Worm (Caenorhabditis elegans) whole organism, L3 larva: ENCODE measurements around the gene fut-1.

Source experiments
- fkh-10 ChIP-seq: sonication (generic microtip); optimal IDR thresholded peaks from 2 replicates; lab custom pipeline; 2017; ENCODE audit warnings: missing biosample characterization, missing genetic modification reagents, missing genetic modification characterization
- jun-1 ChIP-seq: fragments of 150-350 bp; optimal IDR thresholded peaks from 2 replicates; lab custom pipeline; 2014; ENCODE audit warnings: missing biosample characterization, missing genetic modification reagents, missing genetic modification characterization
- lin-39 ChIP-seq: fragments of 150-350 bp; optimal IDR thresholded peaks from 2 replicates; lab custom pipeline; 2018; ENCODE audit warnings: missing biosample characterization, missing genetic modification reagents, missing genetic modification characterization
- nfya-1 ChIP-seq: sonication (generic microtip); optimal IDR thresholded peaks from 2 replicates; lab custom pipeline; 2017; ENCODE audit warnings: missing genetic modification characterization, mild to moderate bottlenecking, missing compliant biosample characterization, antibody characterized with exemption, moderate library complexity; ENCODE audit not compliant: insufficient read depth
- nhr-43 ChIP-seq: sonication (generic microtip); optimal IDR thresholded peaks from 2 replicates; lab custom pipeline; 2016; ENCODE audit warnings: mild to moderate bottlenecking, missing genetic modification characterization, missing compliant biosample characterization; ENCODE audit not compliant: poor library complexity, severe bottlenecking
- pha-4 ChIP-seq: fragments of 150-350 bp; optimal IDR thresholded peaks from 2 replicates; lab custom pipeline; 2014; ENCODE audit warnings: missing biosample characterization, missing genetic modification reagents, missing genetic modification characterization
- unc-39 ChIP-seq: sonication (generic microtip); optimal IDR thresholded peaks from 4 replicates; lab custom pipeline; 2017; ENCODE audit warnings: missing biosample characterization, missing genetic modification characterization
- unc-62 ChIP-seq: fragments of 150-350 bp; sonication (generic microtip); optimal IDR thresholded peaks from 4 replicates; lab custom pipeline; 2014; ENCODE audit warnings: missing biosample characterization, missing genetic modification reagents, missing genetic modification characterization
- zag-1 ChIP-seq: fragments of 150-350 bp; optimal IDR thresholded peaks from 2 replicates; lab custom pipeline; 2014; ENCODE audit warnings: missing biosample characterization, missing genetic modification characterization

ce11 chrII:8737456-8737855 lies 21.9 kb downstream of the fut-1 start, which contains the start of gene idpb-4:
- TF ChIP-seq unc-39 (tag; lab: Kevin White, UChicago) (no peak), unc-62 (GFP tag; lab: Kevin White, UChicago) (no peak), nfya-1 (tag; lab: Kevin White, UChicago) (no peak), pha-4 (tag; lab: Kevin White, UChicago) (no peak), lin-39 (no peak), fkh-10 (GFP tag; lab: Kevin White, UChicago) (no peak), nhr-43 (tag; lab: Kevin White, UChicago) (no peak), zag-1 (tag; lab: Kevin White, UChicago) (no peak), jun-1 (tag; lab: Kevin White, UChicago) (no peak)
